Fruit fly (Drosophila melanogaster): ENCODE data around the gene CG31460.

Gene CG31460

DNA sequence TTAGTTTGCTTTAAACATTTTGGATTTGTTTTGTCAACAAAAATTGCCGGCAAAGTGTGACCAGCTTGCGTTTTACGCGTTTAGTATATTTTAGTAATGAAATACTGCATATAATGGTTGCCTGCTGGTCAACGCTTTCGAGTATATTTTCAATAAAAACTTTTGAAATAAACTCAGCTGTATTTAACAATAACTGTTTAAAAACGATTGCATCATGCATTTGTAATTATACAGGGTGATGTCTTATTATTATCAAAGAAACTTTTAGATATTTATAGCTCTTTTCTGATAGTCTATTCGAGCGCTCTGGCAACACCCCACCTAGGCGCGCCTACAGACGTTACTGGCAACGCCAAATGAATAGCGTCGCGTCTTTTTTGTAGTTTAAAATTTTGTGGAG, 1.3 kb downstream of the CG31460 start, which contains the start of gene Cenp-C (continued):
- peak; percentile 52 for TF ChIP-seq Sry-δ (GFP tag; optimal IDR thresholded peaks at IDR 0.05)
- TF ChIP-seq gfzf (GFP tag; optimal IDR thresholded peaks at IDR 0.05): peak; percentile 80
- peak; percentile 68 for TF ChIP-seq nmo (GFP tag; optimal IDR thresholded peaks at IDR 0.05)
- TF ChIP-seq CG3281 (GFP tag; optimal IDR thresholded peaks at IDR 0.05): no peak
- TF ChIP-seq E2f2 (GFP tag; IDR thresholded peaks at IDR 0.05): peak; percentile 83
- TF ChIP-seq Lhr (GFP tag; optimal IDR thresholded peaks at IDR 0.05): peak; percentile 40
- no peak for TF ChIP-seq unpg (GFP tag; optimal IDR thresholded peaks at IDR 0.05)
- TF ChIP-seq btn (GFP tag; optimal IDR thresholded peaks at IDR 0.05): no peak
- no peak for TF ChIP-seq Vsx1 (GFP tag; optimal IDR thresholded peaks at IDR 0.05)
- no peak for TF ChIP-seq odd (GFP tag; optimal IDR thresholded peaks at IDR 0.05)
- peak; percentile 32 for TF ChIP-seq CG13424 (tag; optimal IDR thresholded peaks at IDR 0.05)
- TF ChIP-seq CG10267 (tag; optimal IDR thresholded peaks at IDR 0.05): no peak
- TF ChIP-seq CG11456 (GFP tag; IDR thresholded peaks at IDR 0.05): no peak
- no peak for TF ChIP-seq Hmr (GFP tag; optimal IDR thresholded peaks at IDR 0.05)
- peak; percentile 72 for TF ChIP-seq trem (tag; optimal IDR thresholded peaks at IDR 0.05)
- peak; percentile 12 for TF ChIP-seq CG1602 (GFP tag; optimal IDR thresholded peaks at IDR 0.05)
- no peak for TF ChIP-seq CG1647 (GFP tag; optimal IDR thresholded peaks at IDR 0.05)
- TF ChIP-seq Ssrp (tag; optimal IDR thresholded peaks at IDR 0.05): no peak
- no peak for TF ChIP-seq CG30431 (GFP tag; optimal IDR thresholded peaks at IDR 0.05)
- peak; percentile 29 for TF ChIP-seq Hsf (GFP tag; optimal IDR thresholded peaks at IDR 0.05)
- no peak for TF ChIP-seq Dip2 (GFP tag; IDR thresholded peaks at IDR 0.05)
- peak; percentile 47 for TF ChIP-seq Myb (GFP tag; optimal IDR thresholded peaks at IDR 0.05)
- peak; percentile 32 for TF ChIP-seq CG12155 (GFP tag; optimal IDR thresholded peaks at IDR 0.05)
- no peak for TF ChIP-seq CG9609 (GFP tag; optimal IDR thresholded peaks at IDR 0.05)
- no peak for TF ChIP-seq ap (GFP tag; IDR thresholded peaks at IDR 0.05)
- TF ChIP-seq CG17186 (GFP tag; optimal IDR thresholded peaks at IDR 0.05): peak; percentile 25
- no peak for TF ChIP-seq her (GFP tag; optimal IDR thresholded peaks at IDR 0.05)
- no peak for TF ChIP-seq CG5180 (GFP tag; optimal IDR thresholded peaks at IDR 0.05)
- no peak for TF ChIP-seq trh (GFP tag; optimal IDR thresholded peaks at IDR 0.05)
- no peak for TF ChIP-seq CG7271 (tag; optimal IDR thresholded peaks at IDR 0.05)
- peak; percentile 77 for TF ChIP-seq CG9797 (GFP tag; optimal IDR thresholded peaks at IDR 0.05)
- TF ChIP-seq CG4617 (GFP tag; optimal IDR thresholded peaks at IDR 0.05; ENCODE audit: borderline replicate concordance): peak; percentile 41
- peak; percentile 87 for TF ChIP-seq Med (GFP tag)
- TF ChIP-seq dm (GFP tag; optimal IDR thresholded peaks at IDR 0.05): no peak
- TF ChIP-seq CG7839 (tag; optimal IDR thresholded peaks at IDR 0.05): no peak
- no peak for TF ChIP-seq D19A (tag; optimal IDR thresholded peaks at IDR 0.05)
- TF ChIP-seq CG10565 (GFP tag; optimal IDR thresholded peaks at IDR 0.05): no peak
- no peak for TF ChIP-seq CG11560 (tag; IDR thresholded peaks at IDR 0.05)
- TF ChIP-seq CG7786 (GFP tag; optimal IDR thresholded peaks at IDR 0.05): peak; percentile 20
- TF ChIP-seq CG3065 (GFP tag; optimal IDR thresholded peaks at IDR 0.05): no peak
- peak; percentile 37 for TF ChIP-seq CG13775 (GFP tag; optimal IDR thresholded peaks at IDR 0.05)
- no peak for TF ChIP-seq CG14441 (GFP tag; IDR thresholded peaks at IDR 0.05)
- TF ChIP-seq CG30020 (tag; optimal IDR thresholded peaks at IDR 0.05): peak; percentile 25
- peak in 1 of 2 experiments; percentile 23 for TF ChIP-seq chif (GFP tag; optimal IDR thresholded peaks at IDR 0.05)
- peak; percentile 40 for TF ChIP-seq CG2712 (tag; optimal IDR thresholded peaks at IDR 0.05)
- TF ChIP-seq YL-1 (GFP tag; optimal IDR thresholded peaks at IDR 0.05): peak; percentile 44
- TF ChIP-seq bcd (GFP tag; optimal IDR thresholded peaks at IDR 0.05): peak; percentile 17
- TF ChIP-seq hkb (optimal IDR thresholded peaks at IDR 0.05): peak; percentile 69
- TF ChIP-seq hkb (GFP tag; IDR thresholded peaks at IDR 0.05): no peak
- peak; percentile 84 for TF ChIP-seq sens (GFP tag)
- TF ChIP-seq fu2 (GFP tag; optimal IDR thresholded peaks at IDR 0.05): peak; percentile 41
- TF ChIP-seq dysf (GFP tag; IDR thresholded peaks at IDR 0.05): peak; percentile 37; the same call in 1 of the 3 replicates
